Worm (Caenorhabditis elegans): Measurements from ENCODE around the gene pqn-87.

ce11 chrII:12255545-12256233 lies 30.8 kb upstream of the pqn-87 start:
- TF ChIP-seq R02D3.7 (tag; optimal IDR thresholded peaks at IDR 0.05) (no peak), nhr-11 (tag; optimal IDR thresholded peaks at IDR 0.05) (no peak), mdl-1 (tag; optimal IDR thresholded peaks at IDR 0.05) (no peak), lin-39 (tag; optimal IDR thresholded peaks at IDR 0.05) (no peak), snpc-4 (tag; optimal IDR thresholded peaks at IDR 0.05) (no peak), fos-1 (tag; optimal IDR thresholded peaks at IDR 0.05) (no peak)
